Worm (Caenorhabditis elegans) whole organism, L4/young adult: ENCODE data around the gene C29F7.10.
"Not testable (repeated sequence)": the region's sequence is repeated elsewhere in the genome, so short reads cannot be mapped to it uniquely, and the experiment has no call there.

ENCODE experiments used
- W03F9.2 ChIP-seq: fragments of 150-350 bp; optimal IDR thresholded peaks from 2 replicates; lab custom pipeline; 2014; ENCODE audit warnings: missing biosample characterization, missing genetic modification characterization
- dao-5 ChIP-seq: sonication (generic microtip); optimal IDR thresholded peaks from 2 replicates; lab custom pipeline; 2016; ENCODE audit warnings: missing genotype, missing genetic modification characterization, moderate library complexity, missing compliant biosample characterization
- him-1 ChIP-seq: sonication (generic microtip); optimal IDR thresholded peaks from 2 replicates; lab custom pipeline; 2016; ENCODE audit warnings: missing genotype, missing genetic modification reagents, missing genetic modification characterization, missing compliant biosample characterization

C29F7.10 gene

ce11 chrX:13431388-13431787, at the start of gene C29F7.10:
TSS of gene C29F7.10 (minus strand) at chrX:13431488.
- not testable (repeated sequence) for TF ChIP-seq dao-5, him-1, W03F9.2 (tag; lab: Kevin White, UChicago)

ce11 chrX:13477356-13477755, 46.1 kb upstream of the C29F7.10 start, which contains the start of gene efn-3:
TSS of gene efn-3 (minus strand) at chrX:13477456.
- no peak for TF ChIP-seq him-1 (tag; lab: Kevin White, UChicago)
- TF ChIP-seq dao-5 (tag; lab: Kevin White, UChicago) = no peak
- no peak for TF ChIP-seq W03F9.2 (tag; lab: Kevin White, UChicago)

- no peak for TF ChIP-seq him-1 (tag; lab: Kevin White, UChicago)
- no peak for TF ChIP-seq dao-5 (tag; lab: Kevin White, UChicago)
- no peak for TF ChIP-seq W03F9.2 (tag; lab: Kevin White, UChicago)
Measured at ce11 chrX:13471855-13472254, 40.6 kb upstream of the C29F7.10 start, which contains the start of gene tre-4. TSS of gene tre-4 (plus strand) at chrX:13472155.

ce11 chrX:13469907-13470647, 38.8 kb upstream of the C29F7.10 start:
- TF ChIP-seq dao-5 (tag; lab: Kevin White, UChicago) (no peak), him-1 (tag; lab: Kevin White, UChicago) (no peak), W03F9.2 (tag; lab: Kevin White, UChicago) (no peak)

ce11 chrX:13469047-13469633, 37.9 kb upstream of the C29F7.10 start, which contains the start of gene col-184:
TSS of gene col-184 (plus strand) at chrX:13469455.
- TF ChIP-seq W03F9.2 (tag; lab: Kevin White, UChicago) (no peak), dao-5 (tag; lab: Kevin White, UChicago) (no peak), him-1 (tag; lab: Kevin White, UChicago) (no peak)

- TF ChIP-seq him-1 (tag; lab: Kevin White, UChicago) = no peak
Measured at ce11 chrX:13466926-13467866, 35.9 kb upstream of the C29F7.10 start, which contains the start of gene col-183. TSS of gene col-183 (minus strand) at chrX:13467764.

ce11 chrX:13463793-13464192, 32.5 kb upstream of the C29F7.10 start, which contains the start of gene F02D10.2:
TSS of gene F02D10.2 (minus strand) at chrX:13463893.
- TF ChIP-seq dao-5 (tag; lab: Kevin White, UChicago) (no peak), W03F9.2 (tag; lab: Kevin White, UChicago) (no peak)

ce11 chrX:13462519-13462918, 31.2 kb upstream of the C29F7.10 start, which contains the start of gene F02D10.3:
TSS of gene F02D10.3 (minus strand) at chrX:13462619.
- no peak for TF ChIP-seq him-1 (tag; lab: Kevin White, UChicago)
- TF ChIP-seq dao-5 (tag; lab: Kevin White, UChicago) = no peak
- TF ChIP-seq W03F9.2 (tag; lab: Kevin White, UChicago) = no peak

- TF ChIP-seq him-1 (tag; lab: Kevin White, UChicago) (no peak), W03F9.2 (tag; lab: Kevin White, UChicago) (no peak), dao-5 (tag; lab: Kevin White, UChicago) (no peak)
Measured at ce11 chrX:13456442-13456841, 25.2 kb upstream of the C29F7.10 start, which contains the start of gene flr-1. TSS of gene flr-1 (minus strand) at chrX:13456542.

- TF ChIP-seq him-1 (tag; lab: Kevin White, UChicago) (no peak), W03F9.2 (tag; lab: Kevin White, UChicago) (no peak), dao-5 (tag; lab: Kevin White, UChicago) (no peak)
Measured at ce11 chrX:13451578-13451977, 20.3 kb upstream of the C29F7.10 start, which contains the start of gene F02D10.6. TSS of gene F02D10.6 (minus strand) at chrX:13451678.

ce11 chrX:13448665-13449099, 17.4 kb upstream of the C29F7.10 start:
- TF ChIP-seq W03F9.2 (tag; lab: Kevin White, UChicago) (peak; percentile 44), him-1 (tag; lab: Kevin White, UChicago) (peak; percentile 69), dao-5 (tag; lab: Kevin White, UChicago) (peak; percentile 68)

- no peak for TF ChIP-seq dao-5 (tag; lab: Kevin White, UChicago)
- TF ChIP-seq W03F9.2 (tag; lab: Kevin White, UChicago) = no peak
- no peak for TF ChIP-seq him-1 (tag; lab: Kevin White, UChicago)
Measured at ce11 chrX:13446418-13446817, 15.1 kb upstream of the C29F7.10 start, which contains the start of gene set-8. TSS of gene set-8 (plus strand) at chrX:13446718.
